Fruit fly (Drosophila melanogaster) whole organism, embryonic: ENCODE results near the gene rho-4.

Source experiments
- Bteb2 ChIP-seq: fragments of 200-800 bp; sonication (Bioruptor generic); optimal IDR thresholded peaks from 2 replicates; lab custom pipeline; 2016; ENCODE audit warnings: missing biosample characterization, missing genetic modification characterization
- CG10979 ChIP-seq: fragments of 200-800 bp; sonication (Bioruptor generic); optimal IDR thresholded peaks from 2 replicates; lab custom pipeline; 2018; ENCODE audit warnings: missing biosample characterization, mild to moderate bottlenecking, missing genetic modification characterization, moderate library complexity
- CG1233 ChIP-seq: fragments of 200-800 bp; sonication (Bioruptor generic); optimal IDR thresholded peaks from 4 replicates; lab custom pipeline; 2018; ENCODE audit warnings: missing biosample characterization, mild to moderate bottlenecking, missing genetic modification characterization
- CG15601 ChIP-seq: fragments of 200-800 bp; sonication (Bioruptor generic); optimal IDR thresholded peaks from 3 replicates; lab custom pipeline; 2019; ENCODE audit warnings: missing biosample characterization, mild to moderate bottlenecking, missing genetic modification characterization, moderate library complexity
- CG17385 ChIP-seq: fragments of 200-800 bp; sonication (Bioruptor generic); optimal IDR thresholded peaks from 3 replicates; lab custom pipeline; 2018; ENCODE audit warnings: missing biosample characterization, mild to moderate bottlenecking, missing genetic modification characterization
- CG18599 ChIP-seq: fragments of 200-800 bp; sonication (Bioruptor generic); optimal IDR thresholded peaks from 3 replicates; lab custom pipeline; 2017; ENCODE audit warnings: missing biosample characterization, missing genetic modification characterization, mild to moderate bottlenecking, moderate library complexity, missing genetic modification reagents
- CG2889 ChIP-seq: fragments of 200-800 bp; sonication (Bioruptor generic); IDR thresholded peaks from 3 replicates; pipeline ENCODE4 v1.3.6; 2022; ENCODE audit warnings: missing biosample characterization, missing genetic modification characterization
- CG3065 ChIP-seq: fragments of 200-800 bp; sonication (Bioruptor generic); optimal IDR thresholded peaks from 2 replicates; lab custom pipeline; 2016; ENCODE audit warnings: missing biosample characterization, missing genetic modification characterization
- CG31224 ChIP-seq: fragments of 200-800 bp; sonication (Bioruptor generic); IDR thresholded peaks from 2 replicates; pipeline ENCODE4 v1.3.6; 2022; ENCODE audit warnings: missing biosample characterization, missing genetic modification characterization
- CG34224 ChIP-seq: fragments of 200-800 bp; sonication (Bioruptor generic); IDR thresholded peaks from 3 replicates; pipeline ENCODE4 v1.3.6; 2022; ENCODE audit warnings: missing biosample characterization, missing genetic modification characterization; ENCODE audit not compliant: partially characterized antibody
- CG4404 ChIP-seq: fragments of 200-800 bp; sonication (Bioruptor generic); IDR thresholded peaks from 2 replicates; pipeline ENCODE4 v1.3.6; 2022; ENCODE audit warnings: missing biosample characterization, missing genetic modification characterization
- CG4424 ChIP-seq: fragments of 200-800 bp; sonication (Bioruptor generic); optimal IDR thresholded peaks from 3 replicates; lab custom pipeline; 2016; ENCODE audit warnings: missing biosample characterization, missing genetic modification characterization
- CG4730 ChIP-seq: fragments of 200-800 bp; sonication (Bioruptor generic); IDR thresholded peaks from 2 replicates; pipeline ENCODE4 v1.3.6; 2022; ENCODE audit warnings: missing biosample characterization, missing genetic modification characterization
- CG6254 ChIP-seq: fragments of 200-800 bp; sonication (Bioruptor generic); optimal IDR thresholded peaks from 3 replicates; lab custom pipeline; 2017; ENCODE audit warnings: mild to moderate bottlenecking, missing biosample characterization, missing genetic modification reagents, missing genetic modification characterization
- CG7963 ChIP-seq: fragments of 200-800 bp; sonication (Bioruptor generic); IDR thresholded peaks from 3 replicates; pipeline ENCODE4 v1.3.6; 2022; ENCODE audit warnings: missing biosample characterization, missing genetic modification characterization; ENCODE audit not compliant: partially characterized antibody
- CG8924 ChIP-seq: fragments of 200-800 bp; optimal IDR thresholded peaks from 3 replicates; lab custom pipeline; 2019; ENCODE audit warnings: missing biosample characterization, mild to moderate bottlenecking, missing genetic modification characterization, moderate library complexity
- Chrac-16 ChIP-seq: fragments of 200-800 bp; sonication (Bioruptor generic); optimal IDR thresholded peaks from 3 replicates; lab custom pipeline; 2016; ENCODE audit warnings: missing biosample characterization, missing genetic modification characterization
- Dip3 ChIP-seq: fragments of 200-800 bp; sonication (Bioruptor generic); optimal IDR thresholded peaks from 3 replicates; lab custom pipeline; 2016; ENCODE audit warnings: missing biosample characterization, missing genetic modification characterization
- Doc3 ChIP-seq: fragments of 200-800 bp; sonication (Bioruptor generic); IDR thresholded peaks from 3 replicates; pipeline ENCODE4 v1.3.6; 2022; ENCODE audit warnings: missing biosample characterization, missing genetic modification characterization; ENCODE audit not compliant: partially characterized antibody
- Elba2 ChIP-seq: fragments of 200-800 bp; sonication (Bioruptor generic); optimal IDR thresholded peaks from 3 replicates; lab custom pipeline; 2016; ENCODE audit warnings: missing biosample characterization, missing genetic modification characterization
- Ets65A ChIP-seq: fragments of 200-800 bp; sonication (Bioruptor generic); peaks from one replicate; lab custom pipeline; 2016; ENCODE audit warnings: missing biosample characterization, missing genetic modification characterization
- Fer2 ChIP-seq: fragments of 200-800 bp; sonication (Bioruptor generic); optimal IDR thresholded peaks from 2 replicates; lab custom pipeline; 2018; ENCODE audit warnings: missing biosample characterization, mild to moderate bottlenecking, missing genetic modification characterization, moderate library complexity
- HLH4C ChIP-seq: fragments of 200-800 bp; sonication (Bioruptor generic); IDR thresholded peaks from 3 replicates; pipeline ENCODE4 v1.3.6; 2022; ENCODE audit warnings: missing biosample characterization, missing genetic modification characterization; ENCODE audit not compliant: partially characterized antibody
- MBD-R2 ChIP-seq: fragments of 200-800 bp; sonication (Bioruptor generic); IDR thresholded peaks from 2 replicates; pipeline ENCODE4 v1.3.6; 2022; ENCODE audit warnings: missing biosample characterization, missing genetic modification characterization
- Max ChIP-seq: fragments of 200-800 bp; sonication (Bioruptor generic); optimal IDR thresholded peaks from 2 replicates; lab custom pipeline; 2016; ENCODE audit warnings: missing biosample characterization, mild to moderate bottlenecking, missing genetic modification characterization
- Med ChIP-seq: fragments of 200-800 bp; sonication (Bioruptor generic); peaks from one replicate; lab custom pipeline; 2016; ENCODE audit warnings: missing biosample characterization, missing genetic modification characterization, mild to moderate bottlenecking, inconsistent platforms, moderate library complexity
- Meics ChIP-seq: fragments of 200-800 bp; sonication (Bioruptor generic); optimal IDR thresholded peaks from 2 replicates; lab custom pipeline; 2017; ENCODE audit warnings: missing biosample characterization, mild to moderate bottlenecking, missing genetic modification characterization
- Opbp ChIP-seq: fragments of 200-800 bp; sonication (Bioruptor generic); IDR thresholded peaks from 3 replicates; pipeline ENCODE4 v1.3.6; 2022; ENCODE audit warnings: missing biosample characterization, missing genetic modification characterization; ENCODE audit not compliant: partially characterized antibody
- Ptx1 ChIP-seq: fragments of 200-800 bp; sonication (Bioruptor generic); IDR thresholded peaks from 2 replicates; pipeline ENCODE4 v1.3.6; 2022; ENCODE audit warnings: missing biosample characterization, missing genetic modification characterization
- Rx ChIP-seq: fragments of 200-800 bp; sonication (Bioruptor generic); IDR thresholded peaks from 2 replicates; pipeline ENCODE4 v1.3.6; 2022; ENCODE audit warnings: missing biosample characterization, missing genetic modification characterization
- Sox100B ChIP-seq: fragments of 200-800 bp; sonication (Bioruptor generic); optimal IDR thresholded peaks from 3 replicates; lab custom pipeline; 2018; ENCODE audit warnings: missing biosample characterization, mild to moderate bottlenecking, missing genetic modification characterization
- Taf1 ChIP-seq: fragments of 200-800 bp; sonication (Bioruptor generic); IDR thresholded peaks from 2 replicates; pipeline ENCODE4 v1.3.6; 2022; ENCODE audit warnings: missing biosample characterization, missing genetic modification characterization
- disco-r ChIP-seq: fragments of 200-800 bp; sonication (Bioruptor generic); optimal IDR thresholded peaks from 2 replicates; lab custom pipeline; 2016; ENCODE audit warnings: missing biosample characterization, missing genetic modification characterization
- ewg ChIP-seq: fragments of 200-800 bp; sonication (Bioruptor generic); optimal IDR thresholded peaks from 3 replicates; lab custom pipeline; 2017; ENCODE audit warnings: mild to moderate bottlenecking, missing biosample characterization, missing genetic modification reagents, missing genetic modification characterization
- fd96Cb ChIP-seq: fragments of 200-800 bp; sonication (Bioruptor generic); optimal IDR thresholded peaks from 2 replicates; lab custom pipeline; 2018; ENCODE audit warnings: missing biosample characterization, mild to moderate bottlenecking, missing genetic modification characterization, moderate library complexity
- grau ChIP-seq: fragments of 200-800 bp; optimal IDR thresholded peaks from 3 replicates; lab custom pipeline; 2019; ENCODE audit warnings: missing biosample characterization, mild to moderate bottlenecking, missing genetic modification characterization, moderate library complexity
- pnt ChIP-seq: fragments of 200-800 bp; sonication (Bioruptor generic); optimal IDR thresholded peaks from 3 replicates; lab custom pipeline; 2016; ENCODE audit warnings: missing biosample characterization, missing genetic modification characterization
- sd ChIP-seq: fragments of 200-800 bp; sonication (Bioruptor generic); optimal IDR thresholded peaks from 3 replicates; lab custom pipeline; 2018; ENCODE audit warnings: missing biosample characterization, mild to moderate bottlenecking, missing genetic modification characterization, moderate library complexity
- trem ChIP-seq: fragments of 200-800 bp; optimal IDR thresholded peaks from 3 replicates; lab custom pipeline; 2019; ENCODE audit warnings: missing biosample characterization, mild to moderate bottlenecking, missing genetic modification characterization, moderate library complexity
- tx ChIP-seq: fragments of 200-800 bp; sonication (Bioruptor generic); optimal IDR thresholded peaks from 2 replicates; lab custom pipeline; 2016; ENCODE audit warnings: missing biosample characterization, missing genetic modification characterization
- vvl ChIP-seq: fragments of 200-800 bp; sonication (Bioruptor generic); IDR thresholded peaks from 2 replicates; pipeline ENCODE4 v1.3.6; 2022; ENCODE audit warnings: missing biosample characterization, missing genetic modification characterization
- zfh1 ChIP-seq: fragments of 200-800 bp; sonication (Bioruptor generic); IDR thresholded peaks from 3 replicates; pipeline ENCODE4 v1.3.6; 2022; ENCODE audit warnings: missing biosample characterization, missing genetic modification characterization

rho-4 gene

dm6 chrX:11559728-11560724, 39.6 kb upstream of the rho-4 start (continued):
- TF ChIP-seq pnt (GFP tag; lab: Kevin White, UChicago) (peak; percentile 15), CG8924 (tag; lab: Kevin White, UChicago) (peak; percentile 92), CG3065 (peak; percentile 37), zfh1 (GFP tag; lab: Robert Waterston, UW) (peak; percentile 45; the same call in 2 of the 3 replicates), trem (tag; lab: Kevin White, UChicago) (peak; percentile 58), vvl (GFP tag; lab: Robert Waterston, UW) (peak; percentile 62; the same call in 1 of the 2 replicates)

- TF ChIP-seq HLH4C (GFP tag; lab: Robert Waterston, UW), result no peak
- no peak for TF ChIP-seq CG17385 (GFP tag; lab: Kevin White, UChicago)
- TF ChIP-seq CG4404 (GFP tag; lab: Robert Waterston, UW), result no peak
- TF ChIP-seq Med (GFP tag; lab: Kevin White, UChicago), result peak; percentile 6
- TF ChIP-seq Ets65A (GFP tag; lab: Kevin White, UChicago), result peak; percentile 83
- peak; percentile 97 for TF ChIP-seq Meics (GFP tag; lab: Kevin White, UChicago)
- TF ChIP-seq disco-r (GFP tag; lab: Kevin White, UChicago), result no peak
- no peak for TF ChIP-seq Taf1
- TF ChIP-seq grau (tag; lab: Kevin White, UChicago), result no peak
- no peak for TF ChIP-seq Elba2 (GFP tag; lab: Kevin White, UChicago)
- TF ChIP-seq CG7963 (GFP tag; lab: Robert Waterston, UW), result no peak
- TF ChIP-seq sd (tag; lab: Kevin White, UChicago), result peak; percentile 11
- TF ChIP-seq CG4730 (GFP tag; lab: Robert Waterston, UW), result no peak
- TF ChIP-seq Chrac-16 (GFP tag; lab: Kevin White, UChicago), result no peak
- TF ChIP-seq CG4424 (GFP tag; lab: Kevin White, UChicago), result no peak
- TF ChIP-seq tx (GFP tag; lab: Kevin White, UChicago), result no peak
- no peak for TF ChIP-seq Bteb2 (GFP tag; lab: Kevin White, UChicago)
Observed at dm6 chrX:11561450-11562040, 38.1 kb upstream of the rho-4 start, which contains the start of gene PGRP-SA. PGRP-SA (plus strand) TSS chrX:11561643.

dm6 chrX:11569956-11570695, 29.5 kb upstream of the rho-4 start, which contains the start of the genes Polr2A and CG11699:
Polr2A (minus strand) TSS chrX:11570326.
CG11699 (plus strand) TSS chrX:11570621.
- TF ChIP-seq ewg (peak; percentile 21), CG34224 (GFP tag; lab: Robert Waterston, UW) (no peak), CG18599 (GFP tag; lab: Kevin White, UChicago) (no peak), Doc3 (GFP tag; lab: Robert Waterston, UW) (no peak), CG15601 (tag; lab: Kevin White, UChicago) (peak; percentile 39), CG10979 (tag; lab: Kevin White, UChicago) (peak; percentile 18), CG1233 (GFP tag; lab: Kevin White, UChicago) (peak; percentile 14), Ptx1 (peak; percentile 36; the same call in 1 of the 2 replicates), Rx (GFP tag; lab: Robert Waterston, UW) (no peak), CG31224 (peak; percentile 50; the same call in 1 of the 2 replicates), fd96Cb (tag; lab: Kevin White, UChicago) (no peak), Fer2 (tag; lab: Kevin White, UChicago) (no peak), CG17385 (GFP tag; lab: Kevin White, UChicago) (no peak), Sox100B (GFP tag; lab: Kevin White, UChicago) (no peak), Opbp (GFP tag; lab: Robert Waterston, UW) (0 out of 3 replicates have a peak, but pooled peaks have one; percentile 29), CG2889 (GFP tag; lab: Robert Waterston, UW) (no peak), CG6254 (GFP tag; lab: Kevin White, UChicago) (peak; percentile 8), MBD-R2 (GFP tag; lab: Robert Waterston, UW) (peak; percentile 81), Dip3 (GFP tag; lab: Kevin White, UChicago) (peak; percentile 40), CG4730 (GFP tag; lab: Robert Waterston, UW) (no peak), Max (GFP tag; lab: Kevin White, UChicago) (peak; percentile 47)
